Worm (Caenorhabditis elegans) whole organism, young adult: Measurements from ENCODE around the gene C06B3.7.
A peak's percentile ranks its signal among the peaks of the same experiment; 100 is the strongest.

Experiments
- B0261.1 ChIP-seq: sonication (generic microtip); optimal IDR thresholded peaks from 2 replicates; lab custom pipeline; 2016; ENCODE audit warnings: mild to moderate bottlenecking, missing genetic modification characterization, moderate library complexity, missing compliant biosample characterization
- C17E4.6 ChIP-seq: fragments of 200-800 bp; sonication (Bioruptor generic); IDR thresholded peaks from 2 replicates; pipeline ENCODE4 v1.3.6; 2022; ENCODE audit warnings: missing genetic modification reagents, missing genetic modification characterization, missing compliant biosample characterization
- F22D6.2 ChIP-seq: sonication (generic microtip); optimal IDR thresholded peaks from 2 replicates; lab custom pipeline; 2016; ENCODE audit warnings: mild to moderate bottlenecking, missing genetic modification characterization, missing compliant biosample characterization
- F33H1.4 ChIP-seq: fragments of 200-800 bp; sonication (Bioruptor generic); IDR thresholded peaks from 2 replicates; pipeline ENCODE4 v1.3.6; 2022; ENCODE audit warnings: missing genetic modification reagents, missing genetic modification characterization, missing compliant biosample characterization
- F52B5.7 ChIP-seq: sonication (generic microtip); optimal IDR thresholded peaks from 2 replicates; lab custom pipeline; 2016; ENCODE audit warnings: mild to moderate bottlenecking, missing genetic modification characterization, missing compliant biosample characterization
- F57A8.1 ChIP-seq: fragments of 200-800 bp; sonication (Bioruptor generic); optimal IDR thresholded peaks from 2 replicates; lab custom pipeline; 2018; ENCODE audit warnings: mild to moderate bottlenecking, missing genetic modification characterization, moderate library complexity, missing compliant biosample characterization
- K12H6.12 ChIP-seq: fragments of 200-800 bp; sonication (Bioruptor generic); optimal IDR thresholded peaks from 2 replicates; lab custom pipeline; 2018; ENCODE audit warnings: mild to moderate bottlenecking, missing genetic modification characterization, missing compliant biosample characterization
- ama-1 ChIP-seq, 3 experiments: fragments of 150-350 bp in 1 of 3; sonication (generic microtip) in 2 of 3; optimal IDR thresholded peaks; 2 replicates each; lab custom pipeline; 2014 to 2018; ENCODE audit warnings: missing biosample characterization in 2 of 3, missing genetic modification characterization in 2 of 3, missing genetic modification reagents in 2 of 3
- aptf-3 ChIP-seq: fragments of 200-800 bp; sonication (Bioruptor generic); IDR thresholded peaks from 2 replicates; pipeline ENCODE4 v1.3.6; 2022; ENCODE audit warnings: missing genetic modification characterization, missing compliant biosample characterization
- attf-3 ChIP-seq: fragments of 200-800 bp; sonication (Bioruptor generic); conservative IDR thresholded peaks from 2 replicates; pipeline ENCODE4 v1.3.6; 2022; ENCODE audit warnings: missing genetic modification reagents, missing genetic modification characterization, missing compliant biosample characterization
- attf-6 ChIP-seq: fragments of 200-800 bp; sonication (Bioruptor generic); IDR thresholded peaks from 2 replicates; pipeline ENCODE4 v1.3.6; 2022; ENCODE audit warnings: missing genetic modification reagents, missing genetic modification characterization, missing compliant biosample characterization
- bed-1 ChIP-seq: fragments of 200-800 bp; sonication (Bioruptor generic); IDR thresholded peaks from 2 replicates; pipeline ENCODE4 v1.3.6; 2022; ENCODE audit warnings: missing genetic modification reagents, missing genetic modification characterization, missing compliant biosample characterization
- cebp-1 ChIP-seq, 2 experiments: fragments of 200-800 bp in 1 of 2; sonication (Bioruptor generic) in 1 of 2; sonication (generic microtip) in 1 of 2; IDR thresholded peaks in 1 of 2; optimal IDR thresholded peaks in 1 of 2; 2 replicates each; pipeline versions ENCODE4 v1.3.6 to Lab custom; 2017 to 2022; ENCODE audit warnings: missing compliant biosample characterization in 2 of 2, missing genetic modification characterization in 2 of 2, mild to moderate bottlenecking in 1 of 2, missing genetic modification reagents in 1 of 2, moderate library complexity in 1 of 2
- cebp-2 ChIP-seq: fragments of 200-800 bp; sonication (Bioruptor generic); IDR thresholded peaks from 2 replicates; pipeline ENCODE4 v1.3.6; 2022; ENCODE audit warnings: missing genetic modification characterization, missing compliant biosample characterization
- ceh-27 ChIP-seq: fragments of 200-800 bp; sonication (Bioruptor generic); optimal IDR thresholded peaks from 2 replicates; lab custom pipeline; 2018; ENCODE audit warnings: mild to moderate bottlenecking, missing genetic modification characterization, moderate library complexity, missing compliant biosample characterization
- ceh-91 ChIP-seq: fragments of 200-800 bp; sonication (Bioruptor generic); IDR thresholded peaks from 2 replicates; pipeline ENCODE4 v1.3.6; 2022; ENCODE audit warnings: missing genetic modification reagents, missing genetic modification characterization, missing compliant biosample characterization
- dox-1 ChIP-seq: fragments of 200-800 bp; sonication (Bioruptor generic); IDR thresholded peaks from 2 replicates; pipeline ENCODE4 v1.3.6; 2022; ENCODE audit warnings: missing genetic modification reagents, missing genetic modification characterization, missing compliant biosample characterization
- ekl-4 ChIP-seq: fragments of 200-800 bp; sonication (Bioruptor generic); IDR thresholded peaks from 2 replicates; pipeline ENCODE4 v1.3.6; 2022; ENCODE audit warnings: missing genetic modification reagents, missing genetic modification characterization, missing compliant biosample characterization
- gei-17 ChIP-seq: fragments of 200-800 bp; sonication (Bioruptor generic); optimal IDR thresholded peaks from 2 replicates; lab custom pipeline; 2018; ENCODE audit warnings: mild to moderate bottlenecking, missing genetic modification characterization, missing compliant biosample characterization
- hlh-12 ChIP-seq: sonication (generic microtip); optimal IDR thresholded peaks from 2 replicates; lab custom pipeline; 2016; ENCODE audit warnings: missing genetic modification characterization, missing compliant biosample characterization
- hlh-26 ChIP-seq: fragments of 200-800 bp; sonication (Bioruptor generic); conservative IDR thresholded peaks from 2 replicates; pipeline ENCODE4 v1.3.6; 2022; ENCODE audit warnings: missing genetic modification reagents, missing genetic modification characterization, missing compliant biosample characterization
- hmg-20 ChIP-seq: fragments of 200-800 bp; sonication (Bioruptor generic); IDR thresholded peaks from 2 replicates; pipeline ENCODE4 v1.3.6; 2022; ENCODE audit warnings: missing genetic modification reagents, missing genetic modification characterization, missing compliant biosample characterization
- lag-1 ChIP-seq: fragments of 200-800 bp; sonication (Bioruptor generic); IDR thresholded peaks from 2 replicates; pipeline ENCODE4 v1.3.6; 2022; ENCODE audit warnings: missing genetic modification reagents, missing genetic modification characterization, missing compliant biosample characterization
- lin-35 ChIP-seq, 3 experiments: fragments of 150-350 bp in 2 of 3; sonication (generic microtip) in 1 of 3; optimal IDR thresholded peaks; 2 replicates each; lab custom pipeline; 2014 to 2018; ENCODE audit warnings: missing biosample characterization in 3 of 3, missing genetic modification characterization in 3 of 3, missing genetic modification reagents in 3 of 3
- lin-40 ChIP-seq: sonication (generic microtip); optimal IDR thresholded peaks from 2 replicates; lab custom pipeline; 2016; ENCODE audit warnings: missing genetic modification characterization, mild to moderate bottlenecking, missing compliant biosample characterization, missing genotype, missing genetic modification reagents
- lir-1 ChIP-seq: fragments of 200-800 bp; sonication (Bioruptor generic); conservative IDR thresholded peaks from 2 replicates; pipeline ENCODE4 v1.3.6; 2022; ENCODE audit warnings: missing genetic modification reagents, missing genetic modification characterization, missing compliant biosample characterization
- mxl-1 ChIP-seq: sonication (generic microtip); optimal IDR thresholded peaks from 2 replicates; lab custom pipeline; 2016; ENCODE audit warnings: missing genetic modification characterization, missing compliant biosample characterization
- nhr-80 ChIP-seq: sonication (generic microtip); optimal IDR thresholded peaks from 2 replicates; lab custom pipeline; 2016; ENCODE audit warnings: missing genetic modification characterization, missing compliant biosample characterization
- nhr-90 ChIP-seq: sonication (generic microtip); optimal IDR thresholded peaks from 2 replicates; lab custom pipeline; 2016; ENCODE audit warnings: missing genotype, mild to moderate bottlenecking, missing genetic modification characterization, missing compliant biosample characterization
- rpc-1 ChIP-seq, 2 experiments: fragments of 150-350 bp in 1 of 2; sonication (generic microtip) in 1 of 2; optimal IDR thresholded peaks; 2 replicates each; lab custom pipeline; 2014 to 2018; ENCODE audit warnings: missing biosample characterization in 1 of 2, missing genetic modification characterization in 1 of 2, missing genetic modification reagents in 1 of 2, missing genotype in 1 of 2
- sea-2 ChIP-seq: fragments of 200-800 bp; sonication (Bioruptor generic); IDR thresholded peaks from 2 replicates; pipeline ENCODE4 v1.3.6; 2022; ENCODE audit warnings: missing genetic modification characterization, missing compliant biosample characterization
- tbx-9 ChIP-seq: sonication (generic microtip); optimal IDR thresholded peaks from 2 replicates; lab custom pipeline; 2016; ENCODE audit warnings: borderline replicate concordance, missing genetic modification characterization, inconsistent platforms, missing compliant biosample characterization
- xnd-1 ChIP-seq: sonication (generic microtip); optimal IDR thresholded peaks from 2 replicates; lab custom pipeline; 2016; ENCODE audit warnings: missing genotype, missing genetic modification reagents, missing genetic modification characterization, missing compliant biosample characterization
- ztf-25 ChIP-seq: fragments of 200-800 bp; sonication (Bioruptor generic); IDR thresholded peaks from 2 replicates; pipeline ENCODE4 v1.3.6; 2022; ENCODE audit warnings: missing genetic modification reagents, missing genetic modification characterization, missing compliant biosample characterization
- ztf-3 ChIP-seq: fragments of 200-800 bp; sonication (Bioruptor generic); optimal IDR thresholded peaks from 2 replicates; lab custom pipeline; 2018; ENCODE audit warnings: mild to moderate bottlenecking, missing genetic modification characterization, missing compliant biosample characterization

C06B3.7 gene

DNA sequence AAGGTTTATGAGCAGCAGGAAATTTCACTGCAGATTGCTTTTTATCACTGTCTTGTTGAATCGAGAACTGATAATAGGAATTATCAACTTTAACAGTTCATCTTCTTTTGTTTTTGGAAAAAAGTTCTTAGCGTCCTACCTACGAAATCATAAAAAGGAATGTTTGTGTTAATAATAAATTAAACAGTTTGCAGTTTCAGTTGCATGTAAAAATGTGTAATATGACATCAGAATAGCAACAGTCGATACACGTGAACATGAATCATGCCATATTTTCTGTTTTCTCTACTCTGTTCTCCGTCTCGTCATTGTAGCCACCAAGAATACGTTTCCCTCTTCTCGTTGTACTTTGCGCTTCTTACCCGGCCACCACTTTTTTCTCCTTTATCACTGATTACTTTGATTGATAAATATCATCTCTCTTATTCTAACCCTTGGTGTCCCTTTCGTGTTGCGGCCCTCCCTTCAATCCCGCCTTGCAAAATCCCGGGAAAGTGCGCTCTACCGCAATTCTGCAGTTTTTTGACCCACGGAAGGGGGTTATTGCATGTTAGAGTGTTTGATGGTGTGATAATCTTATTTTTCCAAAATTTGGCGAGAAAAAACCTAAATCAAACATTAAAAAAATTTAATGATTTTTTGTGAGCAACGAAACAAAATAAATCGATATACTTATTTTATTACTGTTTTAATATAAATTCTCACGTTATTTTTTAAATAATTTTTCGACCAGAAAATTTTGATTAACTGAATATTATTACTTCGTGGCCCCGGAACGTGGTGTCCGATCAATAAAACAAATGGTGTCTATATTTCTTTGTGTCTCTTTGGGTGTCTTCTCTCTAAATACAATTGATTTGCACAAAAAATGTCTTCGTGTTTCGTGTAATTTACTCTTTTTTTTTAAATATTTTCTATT, 16.8 kb upstream of the C06B3.7 start, which contains the start of gene sptl-3 (continued):
- TF ChIP-seq attf-6 (GFP tag; lab: Robert Waterston, UW) (no peak), C17E4.6 (GFP tag; lab: Robert Waterston, UW) (no peak), lin-40 (tag; lab: Kevin White, UChicago) (peak; percentile 47), ztf-25 (GFP tag; lab: Robert Waterston, UW) (no peak), K12H6.12 (no peak), ceh-91 (GFP tag; lab: Robert Waterston, UW) (no peak), ama-1 (optimal IDR thresholded peaks at IDR 0.05; lab: Kevin White, UChicago) (no peak), ama-1 (GFP tag; optimal IDR thresholded peaks at IDR 0.05; lab: Kevin White, UChicago) (no peak), ztf-3 (no peak), B0261.1 (tag; lab: Kevin White, UChicago) (no peak), nhr-80 (tag; lab: Kevin White, UChicago) (peak; percentile 86), cebp-2 (no peak), F52B5.7 (tag; lab: Kevin White, UChicago) (no peak), ceh-27 (no peak), lir-1 (GFP tag; lab: Robert Waterston, UW) (no peak), sea-2 (GFP tag; lab: Robert Waterston, UW) (no peak), lin-35 (GFP tag; optimal IDR thresholded peaks at IDR 0.05; lab: Kevin White, UChicago) (peak in 1 of 3 experiments; percentile 29), hlh-12 (tag; lab: Kevin White, UChicago) (no peak), attf-3 (no peak), rpc-1 (optimal IDR thresholded peaks at IDR 0.05; lab: Kevin White, UChicago) (no peak), rpc-1 (tag; optimal IDR thresholded peaks at IDR 0.05; lab: Kevin White, UChicago) (no peak), gei-17 (GFP tag; lab: Kevin White, UChicago) (no peak)
- TF ChIP-seq, all 124 proteins: peak for 7

DNA sequence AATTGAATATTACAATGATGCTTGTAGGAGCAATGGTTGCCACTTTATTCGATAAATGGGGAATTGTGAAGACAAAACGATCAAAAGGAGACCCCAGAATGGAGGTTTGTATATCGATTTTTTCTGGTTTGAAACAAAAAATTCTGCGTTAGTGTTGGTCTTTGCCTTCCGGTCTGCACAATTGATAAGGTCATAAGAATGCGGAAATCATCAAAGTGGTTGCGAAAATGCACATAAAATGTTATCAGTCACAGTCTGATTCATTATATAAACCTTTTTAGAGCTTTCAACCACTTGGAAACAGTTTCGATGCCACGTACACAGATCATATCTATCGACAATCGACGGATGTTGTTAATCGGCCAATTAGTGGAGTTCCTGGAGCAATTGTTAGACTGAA, 15.9 kb upstream of the C06B3.7 start:
- TF ChIP-seq lag-1 (GFP tag; lab: Robert Waterston, UW) = no peak
- TF ChIP-seq tbx-9 = no peak
- peak; percentile 67 for TF ChIP-seq dox-1 (GFP tag; lab: Robert Waterston, UW)
- peak; percentile 86 for TF ChIP-seq nhr-80 (tag; lab: Kevin White, UChicago)
- TF ChIP-seq cebp-1 (GFP tag; IDR thresholded peaks at IDR 0.05; lab: Robert Waterston, UW) = no peak
- TF ChIP-seq cebp-1 (tag; optimal IDR thresholded peaks at IDR 0.05; lab: Kevin White, UChicago) = peak; percentile 1

DNA sequence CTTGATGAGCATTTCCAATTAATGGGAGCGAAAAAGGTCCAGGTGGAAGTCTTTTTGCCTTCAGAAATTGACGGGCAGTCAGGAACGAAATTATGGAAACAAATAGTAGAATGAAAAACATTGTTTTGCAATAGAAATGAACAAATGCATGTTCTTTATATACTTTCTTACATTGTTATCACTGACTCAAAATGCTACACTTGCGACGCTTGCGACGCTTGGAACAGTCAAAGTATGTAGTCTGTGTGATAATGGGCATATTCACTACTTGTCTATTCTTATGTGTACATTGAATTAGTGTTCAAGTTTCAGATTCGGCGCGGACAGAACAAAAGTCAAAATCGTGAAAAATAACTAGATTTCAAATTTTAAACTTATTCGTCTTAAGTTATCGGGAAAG, 11.1 kb upstream of the C06B3.7 start, which contains the start of gene cyp-35C1:
Gene cyp-35C1, minus strand, starts transcription at position 132 of the 400 bp plus-strand sequence.
- TF ChIP-seq nhr-80 (tag; lab: Kevin White, UChicago) = peak; percentile 24
- TF ChIP-seq nhr-90 (tag; lab: Kevin White, UChicago) = no peak

DNA sequence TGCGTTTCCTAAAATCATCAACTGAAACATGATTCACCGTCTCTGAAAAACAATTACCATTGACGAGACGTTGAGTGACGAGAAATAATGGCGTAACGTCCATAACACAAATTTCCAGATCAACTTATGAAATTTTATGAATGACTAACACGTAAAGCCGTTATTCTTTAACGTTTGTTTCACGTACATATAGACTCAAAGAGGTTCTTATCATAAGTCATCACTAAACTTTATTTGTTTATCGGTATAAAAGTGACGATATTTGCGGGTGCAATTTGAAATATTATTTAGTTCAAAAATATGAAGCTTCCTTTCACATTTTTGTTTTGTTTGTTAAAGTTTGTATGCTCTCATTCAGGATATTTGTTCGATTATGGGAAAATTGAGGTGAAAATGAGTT, 10.3 kb upstream of the C06B3.7 start, which contains the start of gene oac-3:
Gene oac-3, plus strand, starts transcription at position 301 of the 400 bp plus-strand sequence.
- no peak for TF ChIP-seq C17E4.6 (GFP tag; lab: Robert Waterston, UW)
- no peak for TF ChIP-seq aptf-3 (GFP tag; lab: Robert Waterston, UW)
- no peak for TF ChIP-seq ama-1 (optimal IDR thresholded peaks at IDR 0.05; lab: Kevin White, UChicago)
- no peak for TF ChIP-seq ama-1 (GFP tag; optimal IDR thresholded peaks at IDR 0.05; lab: Kevin White, UChicago)
- TF ChIP-seq xnd-1 (tag; lab: Kevin White, UChicago) = no peak

DNA sequence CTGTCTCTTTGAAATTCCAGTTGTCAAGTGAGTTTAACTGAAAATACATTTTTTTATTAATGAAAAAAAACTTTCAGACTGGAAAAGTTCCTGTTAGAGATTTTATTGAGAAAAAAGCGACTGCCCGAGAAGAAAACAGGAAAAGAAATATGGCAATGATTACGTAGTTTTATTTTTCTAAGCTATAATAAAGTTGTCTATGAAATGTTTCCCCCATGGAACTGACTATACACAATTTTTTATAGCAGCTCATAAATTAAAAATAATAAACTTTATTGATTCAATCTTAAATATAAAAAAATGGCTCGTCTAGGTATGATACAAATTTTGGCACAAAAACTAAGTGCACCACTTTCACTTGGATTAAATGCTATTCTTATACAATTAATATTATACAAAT, 7.0 kb upstream of the C06B3.7 start, which contains the start of gene C06B3.1:
Gene C06B3.1, plus strand, starts transcription at position 301 of the 400 bp plus-strand sequence.
- TF ChIP-seq hmg-20 (GFP tag; lab: Robert Waterston, UW) = no peak
- TF ChIP-seq mxl-1 (tag; lab: Kevin White, UChicago) = no peak
- no peak for TF ChIP-seq cebp-1 (GFP tag; IDR thresholded peaks at IDR 0.05; lab: Robert Waterston, UW)
- TF ChIP-seq cebp-1 (tag; optimal IDR thresholded peaks at IDR 0.05; lab: Kevin White, UChicago) = no peak
- no peak for TF ChIP-seq ekl-4 (GFP tag; lab: Robert Waterston, UW)
- no peak for TF ChIP-seq tbx-9
- TF ChIP-seq C17E4.6 (GFP tag; lab: Robert Waterston, UW) = no peak
- no peak for TF ChIP-seq K12H6.12
- no peak for TF ChIP-seq hlh-26 (GFP tag; lab: Robert Waterston, UW)
- no peak for TF ChIP-seq F33H1.4 (GFP tag; lab: Robert Waterston, UW)
- TF ChIP-seq F22D6.2 (tag; lab: Kevin White, UChicago) = no peak
- TF ChIP-seq lin-35 (GFP tag; optimal IDR thresholded peaks at IDR 0.05; lab: Kevin White, UChicago) = no peak
- no peak for TF ChIP-seq bed-1 (GFP tag; lab: Robert Waterston, UW)
- no peak for TF ChIP-seq F57A8.1
